Fruit fly (Drosophila melanogaster) whole organism, embryonic: ENCODE data around the gene CG16790.
A peak's percentile ranks its signal among the peaks of the same experiment; 100 is the strongest.

ENCODE experiments used
- Awh ChIP-seq: fragments of 200-800 bp; sonication (Bioruptor generic); IDR thresholded peaks from 2 replicates; pipeline ENCODE4, ENCODE4 v1.3.6; 2022; ENCODE audit warnings: missing biosample characterization, missing genetic modification characterization
- CG10431 ChIP-seq: fragments of 200-800 bp; sonication (Bioruptor generic); optimal IDR thresholded peaks from 3 replicates; lab custom pipeline; 2018; ENCODE audit warnings: missing biosample characterization, mild to moderate bottlenecking, missing genetic modification characterization
- CG15479 ChIP-seq: fragments of 200-800 bp; sonication (Bioruptor generic); optimal IDR thresholded peaks from 3 replicates; lab custom pipeline; 2019; ENCODE audit warnings: missing biosample characterization, mild to moderate bottlenecking, missing genetic modification characterization, moderate library complexity
- CG18764 ChIP-seq: fragments of 200-800 bp; sonication (Bioruptor generic); optimal IDR thresholded peaks from 3 replicates; lab custom pipeline; 2016; ENCODE audit warnings: missing biosample characterization, missing genetic modification characterization
- CG2202 ChIP-seq: fragments of 200-800 bp; sonication (Bioruptor generic); optimal IDR thresholded peaks from 2 replicates; lab custom pipeline; 2018; ENCODE audit warnings: missing biosample characterization, mild to moderate bottlenecking, missing genetic modification characterization
- CG31224 ChIP-seq: fragments of 200-800 bp; sonication (Bioruptor generic); IDR thresholded peaks from 2 replicates; pipeline ENCODE4 v1.3.6; 2022; ENCODE audit warnings: missing biosample characterization, missing genetic modification characterization
- CG32772 ChIP-seq: fragments of 200-800 bp; sonication (Bioruptor generic); IDR thresholded peaks from 2 replicates; pipeline ENCODE4 v1.3.6; 2022; ENCODE audit warnings: missing biosample characterization, missing genetic modification characterization
- HLHmδ ChIP-seq: fragments of 200-800 bp; sonication (Bioruptor generic); optimal IDR thresholded peaks from 2 replicates; lab custom pipeline; 2018; ENCODE audit warnings: missing biosample characterization, mild to moderate bottlenecking, missing genetic modification characterization, moderate library complexity
- h ChIP-seq: fragments of >200 bp; optimal IDR thresholded peaks from 2 replicates; lab custom pipeline; 2017
- p53 ChIP-seq: fragments of 200-800 bp; sonication (Bioruptor generic); optimal IDR thresholded peaks from 2 replicates; lab custom pipeline; 2016; ENCODE audit warnings: missing biosample characterization, missing genetic modification characterization

DNA sequence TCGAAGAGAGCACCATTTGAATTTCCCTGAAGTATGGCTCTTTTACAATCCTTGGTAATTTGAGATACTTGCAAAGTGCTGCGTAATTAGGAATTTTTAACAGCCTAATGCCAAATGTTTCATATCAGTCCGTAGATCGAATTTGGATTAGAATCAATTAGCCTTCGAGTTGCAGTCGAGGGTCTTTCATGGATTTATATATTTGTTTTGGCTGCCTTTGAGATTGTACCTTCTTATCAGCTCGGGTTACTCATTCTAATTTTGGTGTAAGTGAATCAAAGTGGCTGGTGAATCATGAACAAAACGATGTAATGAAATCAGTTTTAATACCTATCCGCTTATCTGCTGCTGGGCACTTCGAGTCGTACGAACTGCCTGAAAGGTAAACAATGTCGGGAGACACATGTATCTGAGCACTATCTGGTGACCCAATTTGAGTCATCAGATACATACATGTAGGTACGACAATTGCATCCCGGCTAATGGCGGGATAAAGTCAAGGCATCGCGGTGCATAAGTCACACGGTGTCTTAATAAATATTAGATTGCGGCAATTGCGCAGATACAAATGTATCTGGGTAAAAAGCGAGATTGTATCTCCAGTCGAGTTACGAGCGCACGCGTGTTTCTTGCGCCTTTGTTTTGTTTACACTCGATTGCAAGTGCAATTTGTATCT, 25.8 kb upstream of the CG16790 start:
- TF ChIP-seq h (lab: Kevin White, UChicago): no peak
- no peak for TF ChIP-seq CG31224 (GFP tag; lab: Robert Waterston, UW)
- TF ChIP-seq p53: no peak
- TF ChIP-seq Awh (GFP tag; lab: Robert Waterston, UW): no peak
- no peak for TF ChIP-seq CG10431 (GFP tag; lab: Kevin White, UChicago)
- peak; percentile 89 for TF ChIP-seq CG15479 (GFP tag; lab: Kevin White, UChicago)
- no peak for TF ChIP-seq CG2202 (tag; lab: Kevin White, UChicago)
- no peak for TF ChIP-seq CG18764 (GFP tag; lab: Kevin White, UChicago)
- no peak for TF ChIP-seq HLHmδ (GFP tag; lab: Kevin White, UChicago)
- no peak for TF ChIP-seq CG32772 (GFP tag; lab: Robert Waterston, UW)
